Worm (Caenorhabditis elegans): ENCODE results near the gene Y75B7AR.1.

Y75B7AR.1 gene

DNA sequence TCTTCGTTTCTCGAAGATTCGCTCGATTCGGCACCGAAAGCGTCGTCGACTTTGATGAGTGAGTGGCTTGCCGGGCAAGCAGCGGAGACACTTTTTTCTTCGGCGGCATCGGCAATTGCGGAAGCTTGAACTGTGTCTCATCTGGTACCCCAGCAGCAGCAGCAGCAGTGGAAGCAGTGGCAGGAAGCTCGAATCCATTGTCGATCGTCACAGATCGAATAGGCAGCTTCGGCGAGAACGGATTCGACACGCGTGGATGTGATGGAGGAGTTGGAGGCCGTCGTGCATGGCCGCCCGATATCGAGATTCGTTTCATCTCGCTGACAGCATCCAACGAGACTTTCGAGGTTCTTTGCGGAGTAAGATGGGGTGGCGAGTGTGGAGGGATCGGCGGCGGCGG is 17.8 kb downstream of the Y75B7AR.1 start:
- TF ChIP-seq snu-23 (GFP tag; optimal IDR thresholded peaks at IDR 0.05): no peak
- TF ChIP-seq ztf-4 (tag; optimal IDR thresholded peaks at IDR 0.05): no peak
- TF ChIP-seq nhr-11 (tag; optimal IDR thresholded peaks at IDR 0.05): no peak
- no peak for TF ChIP-seq zip-4 (GFP tag; optimal IDR thresholded peaks at IDR 0.05)
- TF ChIP-seq ets-5 (GFP tag; IDR thresholded peaks at IDR 0.05): no peak
- TF ChIP-seq zag-1 (tag; optimal IDR thresholded peaks at IDR 0.05): no peak
- no peak for TF ChIP-seq egl-27 (tag; optimal IDR thresholded peaks at IDR 0.05)
- no peak for TF ChIP-seq lin-35 (GFP tag; optimal IDR thresholded peaks at IDR 0.05)
- no peak for TF ChIP-seq aly-2 (tag; optimal IDR thresholded peaks at IDR 0.05)
- no peak for TF ChIP-seq sup-37 (GFP tag; optimal IDR thresholded peaks at IDR 0.05)
- TF ChIP-seq lir-3 (tag; optimal IDR thresholded peaks at IDR 0.05; ENCODE audit: poor library complexity): no peak
- no peak for TF ChIP-seq F16B12.6 (tag; optimal IDR thresholded peaks at IDR 0.05)
- TF ChIP-seq ceh-88 (GFP tag; IDR thresholded peaks at IDR 0.05): no peak
- no peak for TF ChIP-seq unc-130 (tag; optimal IDR thresholded peaks at IDR 0.05)
- no peak for TF ChIP-seq nhr-237 (tag; optimal IDR thresholded peaks at IDR 0.05)
- TF ChIP-seq blmp-1 (tag; optimal IDR thresholded peaks at IDR 0.05): no peak
- TF ChIP-seq tbx-2 (tag; optimal IDR thresholded peaks at IDR 0.05): no peak
- no peak for TF ChIP-seq swsn-7 (tag; optimal IDR thresholded peaks at IDR 0.05)

DNA sequence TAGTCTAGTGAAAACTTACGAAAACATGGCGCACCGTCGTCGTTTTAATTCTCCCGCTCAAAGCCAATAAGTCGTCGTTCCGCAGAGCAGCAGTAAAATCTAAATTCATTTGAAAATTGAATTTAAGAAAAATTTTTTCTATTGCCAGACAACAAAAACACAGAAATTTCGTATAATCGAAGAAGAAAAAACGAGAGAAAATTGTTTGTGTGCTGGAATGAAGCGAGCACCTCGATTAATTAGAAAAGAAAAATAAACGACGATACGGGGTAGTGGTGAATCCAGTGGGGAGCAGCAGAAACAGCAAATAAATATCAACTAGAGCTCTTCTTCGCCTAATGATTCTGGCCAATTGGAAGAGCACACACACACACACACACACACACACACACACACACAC is 21.9 kb downstream of the Y75B7AR.1 start, which contains the start of gene snt-3:
Gene snt-3 (minus strand): TSS at position 101 of the 400 bp plus-strand sequence.
- TF ChIP-seq unc-30 (tag; optimal IDR thresholded peaks at IDR 0.05) (no peak), ceh-63 (GFP tag; optimal IDR thresholded peaks at IDR 0.05) (no peak), pag-3 (tag; optimal IDR thresholded peaks at IDR 0.05; ENCODE audit: borderline replicate concordance, insufficient read depth) (no peak), aha-1 (tag; optimal IDR thresholded peaks at IDR 0.05) (no peak), grh-1 (GFP tag; IDR thresholded peaks at IDR 0.05) (no peak), elt-3 (tag; optimal IDR thresholded peaks at IDR 0.05) (no peak), nhr-71 (tag; optimal IDR thresholded peaks at IDR 0.05) (no peak), C04F5.9 (tag; optimal IDR thresholded peaks at IDR 0.05) (no peak), pqm-1 (tag; optimal IDR thresholded peaks at IDR 0.05) (no peak), hlh-4 (tag; optimal IDR thresholded peaks at IDR 0.05) (no peak), ama-1 (optimal IDR thresholded peaks at IDR 0.05) (no peak), nhr-85 (tag) (no peak), snpc-4 (tag; optimal IDR thresholded peaks at IDR 0.05) (no peak), Y116A8C.19 (tag; optimal IDR thresholded peaks at IDR 0.05; ENCODE audit: borderline replicate concordance) (no peak), nhr-11 (tag; optimal IDR thresholded peaks at IDR 0.05) (no peak), vab-15 (tag; optimal IDR thresholded peaks at IDR 0.05) (no peak), lsy-2 (tag; optimal IDR thresholded peaks at IDR 0.05) (no peak), ztf-11 (tag; optimal IDR thresholded peaks at IDR 0.05) (no peak), unc-98 (GFP tag; IDR thresholded peaks at IDR 0.05) (no peak), fos-1 (tag; optimal IDR thresholded peaks at IDR 0.05) (no peak)

DNA sequence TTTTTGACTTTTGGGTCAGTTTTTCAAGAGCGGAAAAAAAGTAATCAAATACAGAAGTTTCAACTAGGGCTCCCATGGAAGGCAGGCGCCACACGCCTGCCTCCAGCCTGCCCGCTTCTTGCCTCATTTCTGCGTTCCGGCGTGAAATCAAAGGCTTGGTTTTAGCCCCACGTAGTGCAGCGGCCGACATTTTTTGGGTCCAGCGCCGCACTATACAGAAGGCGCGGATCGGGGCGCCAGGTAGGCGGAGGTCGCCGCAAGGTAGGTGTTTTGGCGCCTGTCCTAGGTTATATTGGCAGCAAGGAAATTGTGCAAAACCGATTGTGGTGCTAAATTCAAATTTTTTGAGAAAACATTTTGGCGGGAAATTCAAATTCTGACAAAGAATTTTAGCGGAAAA is 24.7 kb downstream of the Y75B7AR.1 start:
- TF ChIP-seq ceh-88 (GFP tag; IDR thresholded peaks at IDR 0.05) (no peak), mdl-1 (tag; optimal IDR thresholded peaks at IDR 0.05) (no peak), hlh-17 (GFP tag; optimal IDR thresholded peaks at IDR 0.05; ENCODE audit: borderline replicate concordance) (no peak)

DNA sequence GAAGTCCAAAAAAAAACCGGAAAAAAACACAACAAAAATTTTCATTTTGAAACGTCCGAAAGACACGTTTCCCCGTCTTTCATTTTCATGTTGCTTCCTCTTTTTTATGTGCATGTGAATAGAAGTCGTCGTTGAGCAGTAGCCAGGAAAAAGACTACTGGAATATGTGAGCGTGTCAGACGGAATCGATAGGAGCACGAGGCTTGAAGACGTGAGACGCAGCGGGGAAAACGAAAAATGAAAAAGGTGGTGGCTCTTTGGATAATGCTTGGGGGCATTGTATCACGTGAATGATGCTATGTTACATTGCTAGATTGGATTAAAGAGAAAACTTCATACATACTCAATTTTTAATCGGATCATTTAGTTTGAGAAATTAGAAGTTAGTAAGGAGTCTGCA is 26.7 kb downstream of the Y75B7AR.1 start:
- TF ChIP-seq nhr-71 (tag; optimal IDR thresholded peaks at IDR 0.05): peak; percentile 81
- TF ChIP-seq tbx-2 (tag; optimal IDR thresholded peaks at IDR 0.05): peak; percentile 36
- no peak for TF ChIP-seq zag-1 (tag; optimal IDR thresholded peaks at IDR 0.05)
- peak; percentile 47 for TF ChIP-seq snu-23 (GFP tag; optimal IDR thresholded peaks at IDR 0.05)
- no peak for TF ChIP-seq hlh-17 (GFP tag; optimal IDR thresholded peaks at IDR 0.05; ENCODE audit: borderline replicate concordance)
- TF ChIP-seq lin-15B (tag; optimal IDR thresholded peaks at IDR 0.05): no peak
- peak in 1 of 2 experiments; percentile 23 for TF ChIP-seq lin-35 (GFP tag; optimal IDR thresholded peaks at IDR 0.05)
- TF ChIP-seq snpc-4 (tag; optimal IDR thresholded peaks at IDR 0.05): no peak
- TF ChIP-seq dpl-1 (GFP tag; optimal IDR thresholded peaks at IDR 0.05): peak in 1 of 3 experiments; percentile 24
- TF ChIP-seq ces-1 (GFP tag; optimal IDR thresholded peaks at IDR 0.05): peak; percentile 45
- no peak for TF ChIP-seq C04F5.9 (tag; optimal IDR thresholded peaks at IDR 0.05)
- no peak for TF ChIP-seq C34B4.2 (tag; optimal IDR thresholded peaks at IDR 0.05)
- TF ChIP-seq nhr-77 (tag; optimal IDR thresholded peaks at IDR 0.05): no peak
- peak; percentile 94 for TF ChIP-seq fkh-8 (tag; optimal IDR thresholded peaks at IDR 0.05)
- peak; percentile 24 to 30 for TF ChIP-seq mdl-1 (tag; optimal IDR thresholded peaks at IDR 0.05)
- no peak for TF ChIP-seq jun-1 (tag; optimal IDR thresholded peaks at IDR 0.05)
- peak; percentile 79 for TF ChIP-seq nhr-47 (tag; optimal IDR thresholded peaks at IDR 0.05)
- peak; percentile 20 to 31 for TF ChIP-seq efl-1 (optimal IDR thresholded peaks at IDR 0.05)
- TF ChIP-seq efl-1 (GFP tag; optimal IDR thresholded peaks at IDR 0.05 in 1 of 2): peak in 1 of 2 experiments; percentile 35
- TF ChIP-seq vab-15 (tag; optimal IDR thresholded peaks at IDR 0.05): no peak
